Fruit fly (Drosophila melanogaster): Measurements from ENCODE around the gene Six4.
A peak's percentile ranks its signal among the peaks of the same experiment; 100 is the strongest.

The Six4 gene

DNA sequence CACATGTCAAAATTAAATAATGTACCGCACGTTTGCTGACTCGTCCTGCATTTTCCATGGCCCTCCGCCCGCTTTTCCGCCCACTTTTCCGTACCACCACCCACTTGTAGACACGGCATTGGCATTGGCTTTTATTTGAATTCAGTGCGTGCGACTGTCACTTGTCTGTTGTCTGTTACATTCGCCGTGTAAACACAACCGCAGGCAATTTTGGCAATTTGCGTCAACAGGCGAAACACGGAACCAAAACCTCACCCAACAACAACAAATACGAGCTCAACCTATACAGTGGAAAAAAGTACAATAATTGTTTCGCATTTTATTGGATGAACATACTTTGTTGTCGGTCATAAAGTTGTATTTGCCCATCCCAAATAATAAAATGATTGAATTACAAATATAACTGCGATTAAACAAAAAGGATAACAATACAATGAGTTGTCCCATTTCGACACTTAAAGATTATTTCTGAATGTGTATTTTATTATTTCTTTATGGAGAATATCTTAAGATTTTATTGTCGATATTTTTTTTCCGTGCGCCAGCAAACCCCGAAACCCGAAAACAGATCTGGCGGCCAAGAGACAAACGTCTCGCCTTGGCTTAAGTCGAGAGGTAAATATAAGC is 45.2 kb downstream of the Six4 start (continued):
- TF ChIP-seq Ets65A (GFP tag) = peak; percentile 89
- no peak for TF ChIP-seq CG13287 (GFP tag; IDR thresholded peaks at IDR 0.05; ENCODE audit: partially characterized antibody)
- no peak for TF ChIP-seq hb (GFP tag; IDR thresholded peaks at IDR 0.05; ENCODE audit: partially characterized antibody)
- TF ChIP-seq Med (GFP tag) = peak; percentile 69
- peak; percentile 1 for TF ChIP-seq Blimp-1 (GFP tag; optimal IDR thresholded peaks at IDR 0.05)
- TF ChIP-seq Sox100B (GFP tag; optimal IDR thresholded peaks at IDR 0.05) = peak; percentile 12
- TF ChIP-seq CG17385 (GFP tag; optimal IDR thresholded peaks at IDR 0.05) = peak; percentile 7
- peak in 1 of 2 experiments; percentile 8 for TF ChIP-seq Eip74EF (GFP tag; optimal IDR thresholded peaks at IDR 0.05)
- TF ChIP-seq CG16863 (GFP tag; optimal IDR thresholded peaks at IDR 0.05) = no peak
- no peak for TF ChIP-seq bigmax (GFP tag; optimal IDR thresholded peaks at IDR 0.05)
- TF ChIP-seq CG12744 (GFP tag; optimal IDR thresholded peaks at IDR 0.05) = no peak
- TF ChIP-seq Hey (tag; optimal IDR thresholded peaks at IDR 0.05) = no peak
- TF ChIP-seq dmrt11E (tag; optimal IDR thresholded peaks at IDR 0.05) = no peak
- peak; percentile 33 for TF ChIP-seq Oli (tag; optimal IDR thresholded peaks at IDR 0.05)
- no peak for TF ChIP-seq Mrtf (GFP tag; IDR thresholded peaks at IDR 0.05)
- 0 out of 3 replicates have a peak, but pooled peaks have one; percentile 28 for TF ChIP-seq CG17361 (GFP tag; IDR thresholded peaks at IDR 0.05)
- peak; percentile 44 for TF ChIP-seq CG7839 (tag; optimal IDR thresholded peaks at IDR 0.05)
- TF ChIP-seq caup (GFP tag; optimal IDR thresholded peaks at IDR 0.05; ENCODE audit: severe bottlenecking) = peak; percentile 27
- TF ChIP-seq Hr51 (GFP tag; optimal IDR thresholded peaks at IDR 0.05) = peak in 1 of 2 experiments; percentile 47
- TF ChIP-seq stc (GFP tag; IDR thresholded peaks at IDR 0.05) = no peak
- no peak for TF ChIP-seq ap (GFP tag; IDR thresholded peaks at IDR 0.05)
- TF ChIP-seq grau (tag; optimal IDR thresholded peaks at IDR 0.05) = peak; percentile 45
- TF ChIP-seq CG7786 (GFP tag; optimal IDR thresholded peaks at IDR 0.05) = no peak
- no peak for TF ChIP-seq rib (GFP tag; IDR thresholded peaks at IDR 0.05)
- TF ChIP-seq Lpt (GFP tag; optimal IDR thresholded peaks at IDR 0.05) = no peak
- peak; percentile 58 for TF ChIP-seq CG11504 (tag; optimal IDR thresholded peaks at IDR 0.05)
- no peak for TF ChIP-seq CkIIα-i1 (GFP tag; IDR thresholded peaks at IDR 0.05)
- peak; percentile 54 for TF ChIP-seq lab (GFP tag; optimal IDR thresholded peaks at IDR 0.05)
- TF ChIP-seq CG10565 (GFP tag; optimal IDR thresholded peaks at IDR 0.05) = no peak
- TF ChIP-seq lbe (GFP tag; optimal IDR thresholded peaks at IDR 0.05) = no peak
- peak; percentile 56 for TF ChIP-seq mirr (GFP tag; optimal IDR thresholded peaks at IDR 0.05)
- TF ChIP-seq nmo (GFP tag; optimal IDR thresholded peaks at IDR 0.05) = peak; percentile 7
- peak; percentile 45 for TF ChIP-seq Meics (GFP tag; optimal IDR thresholded peaks at IDR 0.05)
- TF ChIP-seq gsb (GFP tag; IDR thresholded peaks at IDR 0.05) = no peak
- no peak for TF ChIP-seq BtbVII (GFP tag; optimal IDR thresholded peaks at IDR 0.05)
- no peak for TF ChIP-seq Optix (GFP tag; IDR thresholded peaks at IDR 0.05)
- no peak for TF ChIP-seq H15 (GFP tag; IDR thresholded peaks at IDR 0.05)
- peak; percentile 2 for TF ChIP-seq CG10209 (GFP tag; optimal IDR thresholded peaks at IDR 0.05)
- TF ChIP-seq CG13775 (GFP tag; optimal IDR thresholded peaks at IDR 0.05) = peak; percentile 1
- no peak for TF ChIP-seq Neu2 (GFP tag; optimal IDR thresholded peaks at IDR 0.05; ENCODE audit: borderline replicate concordance)
- TF ChIP-seq CG12769 (tag; optimal IDR thresholded peaks at IDR 0.05) = peak; percentile 21
- TF ChIP-seq CG4730 (GFP tag; IDR thresholded peaks at IDR 0.05) = no peak
- TF ChIP-seq sd (tag; optimal IDR thresholded peaks at IDR 0.05) = no peak
- TF ChIP-seq row (GFP tag; IDR thresholded peaks at IDR 0.05) = peak; percentile 58; the same call in 1 of the 3 replicates
- TF ChIP-seq CG1024 (GFP tag; IDR thresholded peaks at IDR 0.05) = no peak
- TF ChIP-seq dan (GFP tag; IDR thresholded peaks at IDR 0.05) = no peak
- peak; percentile 2 for TF ChIP-seq CG6765 (GFP tag; optimal IDR thresholded peaks at IDR 0.05)
- no peak for TF ChIP-seq sna (GFP tag; IDR thresholded peaks at IDR 0.05; ENCODE audit: partially characterized antibody)
- no peak for TF ChIP-seq CG8944 (GFP tag; optimal IDR thresholded peaks at IDR 0.05)

All from whole organism, embryonic.